Fruit fly (Drosophila melanogaster) whole organism, embryonic: ENCODE data around the gene Eig71Ea.

ENCODE experiments used
- CG1647 ChIP-seq: fragments of 200-800 bp; sonication (Bioruptor generic); optimal IDR thresholded peaks from 3 replicates; lab custom pipeline; 2016; ENCODE audit warnings: missing biosample characterization, missing genetic modification characterization
- CG1792 ChIP-seq: fragments of 200-800 bp; sonication (Bioruptor generic); optimal IDR thresholded peaks from 2 replicates; lab custom pipeline; 2016; ENCODE audit warnings: missing biosample characterization, missing genetic modification characterization
- E2f1 ChIP-seq: fragments of 200-800 bp; sonication (Bioruptor generic); IDR thresholded peaks from 2 replicates; pipeline ENCODE4 v1.3.6; 2022; ENCODE audit warnings: missing biosample characterization, missing genetic modification characterization
- az2 ChIP-seq: fragments of 200-800 bp; sonication (Bioruptor generic); optimal IDR thresholded peaks from 3 replicates; lab custom pipeline; 2016; ENCODE audit warnings: missing biosample characterization, missing genetic modification characterization
- br ChIP-seq: fragments of >200 bp; optimal IDR thresholded peaks from 2 replicates; lab custom pipeline; 2017
- disco-r ChIP-seq: fragments of 200-800 bp; sonication (Bioruptor generic); optimal IDR thresholded peaks from 2 replicates; lab custom pipeline; 2016; ENCODE audit warnings: missing biosample characterization, missing genetic modification characterization
- ftz-f1 ChIP-seq: fragments of 200-800 bp; sonication (Bioruptor generic); optimal IDR thresholded peaks from 2 replicates; lab custom pipeline; 2016; ENCODE audit warnings: missing biosample characterization, missing genetic modification characterization
- sob ChIP-seq: fragments of 200-800 bp; sonication (Bioruptor generic); IDR thresholded peaks from 2 replicates; pipeline ENCODE4 v1.3.6; 2022; ENCODE audit warnings: missing biosample characterization, missing genetic modification characterization

DNA sequence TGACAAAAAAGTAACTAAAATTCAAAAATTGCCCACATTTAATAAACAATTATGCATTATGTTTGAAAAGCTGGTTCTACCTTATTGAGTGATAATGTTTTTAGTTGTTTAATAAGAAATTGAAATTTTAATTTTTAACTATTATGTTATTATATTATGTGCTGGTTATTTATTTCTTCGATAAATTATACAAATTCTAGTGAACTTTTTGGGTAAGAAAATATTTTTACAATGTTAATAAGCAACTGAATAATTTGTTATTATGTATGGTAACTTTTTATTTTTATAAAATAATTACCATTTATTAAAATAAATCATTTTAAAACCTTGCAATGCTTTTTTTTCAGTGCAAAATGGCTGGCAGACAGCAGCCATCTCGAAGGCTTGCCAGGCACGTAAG is 33.0 kb downstream of the Eig71Ea start:
- TF ChIP-seq CG1647 (GFP tag; lab: Kevin White, UChicago) = no peak
- TF ChIP-seq sob = no peak
- no peak for TF ChIP-seq CG1792
- TF ChIP-seq az2 (GFP tag; lab: Kevin White, UChicago) = no peak
- TF ChIP-seq E2f1 = no peak
- TF ChIP-seq br (lab: Kevin White, UChicago) = no peak
- TF ChIP-seq ftz-f1 = no peak
- TF ChIP-seq disco-r (GFP tag; lab: Kevin White, UChicago) = no peak
